Worm (Caenorhabditis elegans) whole organism, L2 larva: ENCODE data around the gene F59F3.6.

ENCODE experiments used
- C34F6.9 ChIP-seq: fragments of 150-350 bp; optimal IDR thresholded peaks from 2 replicates; lab custom pipeline; 2014; ENCODE audit warnings: missing biosample characterization, missing genetic modification characterization
- R02D3.7 ChIP-seq: fragments of 150-350 bp; optimal IDR thresholded peaks from 2 replicates; lab custom pipeline; 2014; ENCODE audit warnings: missing biosample characterization, missing genetic modification characterization
- ZK546.5 ChIP-seq: sonication (generic microtip); optimal IDR thresholded peaks from 2 replicates; lab custom pipeline; 2017; ENCODE audit warnings: missing biosample characterization, missing genetic modification characterization
- ceh-16 ChIP-seq: fragments of 150-350 bp; optimal IDR thresholded peaks from 2 replicates; lab custom pipeline; 2014; ENCODE audit warnings: missing biosample characterization, missing genetic modification characterization
- elt-1 ChIP-seq: fragments of 150-350 bp; optimal IDR thresholded peaks from 2 replicates; lab custom pipeline; 2014; ENCODE audit warnings: missing biosample characterization, missing genetic modification characterization
- lin-13 ChIP-seq: fragments of 150-350 bp; optimal IDR thresholded peaks from 2 replicates; lab custom pipeline; 2014; ENCODE audit warnings: missing biosample characterization, missing genetic modification reagents, missing genetic modification characterization
- mab-5 ChIP-seq: fragments of 150-350 bp; optimal IDR thresholded peaks from 2 replicates; lab custom pipeline; 2014; ENCODE audit warnings: missing biosample characterization, missing genetic modification characterization
- mdl-1 ChIP-seq, 2 experiments: fragments of 150-350 bp in 1 of 2; sonication (generic microtip) in 1 of 2; optimal IDR thresholded peaks; 2 replicates each; lab custom pipeline; 2017; ENCODE audit warnings: missing biosample characterization in 2 of 2, missing genetic modification characterization in 2 of 2
- nhr-129 ChIP-seq: fragments of 150-350 bp; optimal IDR thresholded peaks from 2 replicates; lab custom pipeline; 2014; ENCODE audit warnings: missing biosample characterization, missing genetic modification characterization
- peb-1 ChIP-seq: fragments of 150-350 bp; optimal IDR thresholded peaks from 2 replicates; lab custom pipeline; 2014; ENCODE audit warnings: missing biosample characterization, missing genetic modification characterization
- sma-9 ChIP-seq, 2 experiments: fragments of 150-350 bp in 1 of 2; sonication (generic microtip) in 1 of 2; optimal IDR thresholded peaks; 2 replicates each; lab custom pipeline; 2014 to 2016; ENCODE audit warnings: missing genetic modification characterization in 2 of 2, mild to moderate bottlenecking in 1 of 2, missing biosample characterization in 1 of 2, missing compliant biosample characterization in 1 of 2, missing genetic modification reagents in 1 of 2, moderate library complexity in 1 of 2
- snpc-4 ChIP-seq: fragments of 150-350 bp; optimal IDR thresholded peaks from 2 replicates; lab custom pipeline; 2014; ENCODE audit warnings: missing biosample characterization, missing genetic modification characterization
- unc-55 ChIP-seq: fragments of 150-350 bp; sonication (generic microtip); optimal IDR thresholded peaks from 3 replicates; lab custom pipeline; 2014; ENCODE audit warnings: missing biosample characterization, missing genetic modification reagents, missing genetic modification characterization

Gene F59F3.6

DNA sequence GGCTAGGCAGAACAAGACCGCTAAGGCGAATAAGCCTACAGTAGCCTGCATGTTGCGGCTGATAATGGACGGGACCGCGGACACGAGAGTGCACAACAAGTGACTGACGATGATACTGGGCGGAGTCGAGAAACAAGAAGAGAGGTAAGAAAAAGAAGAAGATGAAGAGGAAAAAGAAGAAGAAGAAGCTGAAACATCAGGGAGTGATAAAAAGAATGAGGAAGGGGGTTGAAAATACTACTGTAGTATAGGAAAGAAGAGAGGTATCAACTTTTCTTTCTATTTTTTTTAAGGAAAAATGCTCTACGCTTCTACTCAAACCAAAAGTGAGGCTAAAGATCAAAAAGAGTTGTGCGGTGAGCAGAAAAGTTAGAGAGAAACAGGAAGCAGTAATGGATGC, 50.2 kb downstream of the F59F3.6 start, which contains the start of gene T21B6.3:
Gene T21B6.3, minus strand, starts transcription at position 101 of the 400 bp plus-strand sequence.
- no peak for TF ChIP-seq nhr-129 (tag; lab: Kevin White, UChicago)
- no peak for TF ChIP-seq elt-1 (tag; lab: Kevin White, UChicago)
- no peak for TF ChIP-seq unc-55 (GFP tag; lab: Kevin White, UChicago)
- no peak for TF ChIP-seq ZK546.5
- no peak for TF ChIP-seq C34F6.9 (tag; lab: Kevin White, UChicago)
- no peak for TF ChIP-seq ceh-16
- no peak for TF ChIP-seq R02D3.7 (tag; lab: Kevin White, UChicago)
- no peak for TF ChIP-seq mdl-1 (tag; optimal IDR thresholded peaks at IDR 0.05; lab: Kevin White, UChicago)
- TF ChIP-seq mab-5 (tag; lab: Kevin White, UChicago) = no peak
- TF ChIP-seq sma-9 (GFP tag; optimal IDR thresholded peaks at IDR 0.05; lab: Kevin White, UChicago) = no peak
- TF ChIP-seq sma-9 (tag; optimal IDR thresholded peaks at IDR 0.05; lab: Kevin White, UChicago) = no peak
- TF ChIP-seq snpc-4 = no peak
- TF ChIP-seq peb-1 (tag; lab: Kevin White, UChicago) = no peak
- TF ChIP-seq lin-13 (GFP tag; lab: Kevin White, UChicago) = no peak
